Fruit fly (Drosophila melanogaster): ENCODE data around the gene escl.

Gene escl

dm6 chr2L:11990458-11991065, at the start of gene escl:
Gene escl (plus strand): TSS chr2L:11990927.
- no peak for TF ChIP-seq noc (tag; optimal IDR thresholded peaks at IDR 0.05)

- TF ChIP-seq noc (tag; optimal IDR thresholded peaks at IDR 0.05) = no peak
Observed at dm6 chr2L:11942265-11942664, 48.5 kb upstream of the escl start.

- TF ChIP-seq noc (tag; optimal IDR thresholded peaks at IDR 0.05) = no peak
Observed at dm6 chr2L:11942826-11943225, 47.9 kb upstream of the escl start.

- TF ChIP-seq noc (tag; optimal IDR thresholded peaks at IDR 0.05) = no peak
Observed at dm6 chr2L:11943829-11944228, 46.9 kb upstream of the escl start, which contains the start of gene Crys. Gene Crys (plus strand): TSS chr2L:11944129.

dm6 chr2L:11947641-11948040, 43.1 kb upstream of the escl start, which contains the start of gene CG16964:
Gene CG16964 (plus strand): TSS chr2L:11947941.
- TF ChIP-seq noc (tag; optimal IDR thresholded peaks at IDR 0.05) = no peak

- no peak for TF ChIP-seq noc (tag; optimal IDR thresholded peaks at IDR 0.05)
Observed at dm6 chr2L:11948479-11948878, 42.2 kb upstream of the escl start.

- no peak for TF ChIP-seq noc (tag; optimal IDR thresholded peaks at IDR 0.05)
Observed at dm6 chr2L:11949917-11950316, 40.8 kb upstream of the escl start.

dm6 chr2L:11955839-11956238, 34.9 kb upstream of the escl start:
- TF ChIP-seq noc (tag; optimal IDR thresholded peaks at IDR 0.05) = no peak

- no peak for TF ChIP-seq noc (tag; optimal IDR thresholded peaks at IDR 0.05)
Observed at dm6 chr2L:11958729-11959128, 32.0 kb upstream of the escl start.

dm6 chr2L:11960909-11961308, 29.8 kb upstream of the escl start:
- no peak for TF ChIP-seq noc (tag; optimal IDR thresholded peaks at IDR 0.05)

- TF ChIP-seq noc (tag; optimal IDR thresholded peaks at IDR 0.05) = no peak
Observed at dm6 chr2L:11963422-11964322, 27.1 kb upstream of the escl start.

- TF ChIP-seq noc (tag; optimal IDR thresholded peaks at IDR 0.05) = no peak
Observed at dm6 chr2L:11965610-11966594, 24.8 kb upstream of the escl start.

dm6 chr2L:11968581-11969272, 22.0 kb upstream of the escl start:
- TF ChIP-seq noc (tag; optimal IDR thresholded peaks at IDR 0.05) = no peak

dm6 chr2L:11969424-11969823, 21.3 kb upstream of the escl start:
- no peak for TF ChIP-seq noc (tag; optimal IDR thresholded peaks at IDR 0.05)

dm6 chr2L:11970343-11970742, 20.4 kb upstream of the escl start:
- no peak for TF ChIP-seq noc (tag; optimal IDR thresholded peaks at IDR 0.05)
